Fruit fly (Drosophila melanogaster): Measurements from ENCODE around the gene CG13280.

- TF ChIP-seq CG8478 (optimal IDR thresholded peaks at IDR 0.05) (no peak), CTCF (optimal IDR thresholded peaks at IDR 0.05) (no peak)
These were observed 24.3 kb upstream of the CG13280 start for dm6 chr2L:16845179-16845578.
